Fruit fly (Drosophila melanogaster) whole organism, embryonic: ENCODE results near the gene Uch-L5R.

Experiments used
- ATbp ChIP-seq: fragments of 200-800 bp; sonication (Bioruptor generic); optimal IDR thresholded peaks from 2 replicates; lab custom pipeline; 2017; ENCODE audit warnings: missing biosample characterization, mild to moderate bottlenecking, missing genetic modification characterization, missing genetic modification reagents
- B-H2 ChIP-seq: fragments of 200-800 bp; sonication (Bioruptor generic); optimal IDR thresholded peaks from 2 replicates; lab custom pipeline; 2018; ENCODE audit warnings: missing biosample characterization, mild to moderate bottlenecking, missing genetic modification characterization
- Blimp-1 ChIP-seq: fragments of 200-800 bp; sonication (Bioruptor generic); optimal IDR thresholded peaks from 3 replicates; lab custom pipeline; 2018; ENCODE audit warnings: missing biosample characterization, missing genetic modification characterization, mild to moderate bottlenecking, moderate library complexity, missing genetic modification reagents
- CG11093 ChIP-seq: fragments of 200-800 bp; sonication (Bioruptor generic); IDR thresholded peaks from 3 replicates; pipeline ENCODE4 v1.3.6; 2022; ENCODE audit warnings: missing biosample characterization, missing genetic modification characterization
- CG12071 ChIP-seq: fragments of 200-800 bp; sonication (Bioruptor generic); optimal IDR thresholded peaks from 3 replicates; lab custom pipeline; 2018; ENCODE audit warnings: missing biosample characterization, mild to moderate bottlenecking, missing genetic modification characterization
- CG12659 ChIP-seq: fragments of 200-800 bp; sonication (Bioruptor generic); optimal IDR thresholded peaks from 3 replicates; lab custom pipeline; 2017; ENCODE audit warnings: mild to moderate bottlenecking, missing biosample characterization, missing genetic modification reagents, missing genetic modification characterization
- CG13424 ChIP-seq: fragments of 200-800 bp; sonication (Bioruptor generic); optimal IDR thresholded peaks from 2 replicates; lab custom pipeline; 2019; ENCODE audit warnings: missing biosample characterization, mild to moderate bottlenecking, missing genetic modification characterization, moderate library complexity
- CG14014 ChIP-seq: fragments of 200-800 bp; sonication (Bioruptor generic); IDR thresholded peaks from 2 replicates; pipeline ENCODE4 v1.3.6; 2022; ENCODE audit warnings: missing biosample characterization, missing genetic modification characterization
- CG14710 ChIP-seq: fragments of 200-800 bp; sonication (Bioruptor generic); optimal IDR thresholded peaks from 3 replicates; lab custom pipeline; 2019; ENCODE audit warnings: missing biosample characterization, mild to moderate bottlenecking, missing genetic modification characterization, moderate library complexity
- CG15073 ChIP-seq: fragments of 200-800 bp; sonication (Bioruptor generic); optimal IDR thresholded peaks from 2 replicates; lab custom pipeline; 2016; ENCODE audit warnings: missing biosample characterization, missing genetic modification characterization
- CG16779 ChIP-seq: fragments of 200-800 bp; sonication (Bioruptor generic); IDR thresholded peaks from 2 replicates; pipeline ENCODE4 v1.3.6; 2022; ENCODE audit warnings: missing biosample characterization, missing genetic modification characterization
- CG17568 ChIP-seq: fragments of 200-800 bp; sonication (Bioruptor generic); optimal IDR thresholded peaks from 2 replicates; lab custom pipeline; 2018; ENCODE audit warnings: missing biosample characterization, mild to moderate bottlenecking, missing genetic modification characterization, moderate library complexity
- CG2678 ChIP-seq: fragments of 200-800 bp; sonication (Bioruptor generic); optimal IDR thresholded peaks from 3 replicates; lab custom pipeline; 2019; ENCODE audit warnings: missing biosample characterization, mild to moderate bottlenecking, missing genetic modification characterization, moderate library complexity
- CG33213 ChIP-seq: fragments of 200-800 bp; sonication (Bioruptor generic); optimal IDR thresholded peaks from 3 replicates; lab custom pipeline; 2016; ENCODE audit warnings: missing biosample characterization, missing genetic modification characterization
- CG3838 ChIP-seq: fragments of 200-800 bp; sonication (Bioruptor generic); optimal IDR thresholded peaks from 3 replicates; lab custom pipeline; 2016; ENCODE audit warnings: missing biosample characterization, missing genetic modification characterization
- CG4282 ChIP-seq: fragments of 200-800 bp; sonication (Bioruptor generic); optimal IDR thresholded peaks from 2 replicates; lab custom pipeline; 2016; ENCODE audit warnings: missing biosample characterization, missing genetic modification characterization
- CG7357 ChIP-seq: fragments of 200-800 bp; sonication (Bioruptor generic); IDR thresholded peaks from 3 replicates; pipeline ENCODE4 v1.3.6; 2022; ENCODE audit warnings: missing biosample characterization, missing genetic modification characterization
- CG8765 ChIP-seq: fragments of 200-800 bp; sonication (Bioruptor generic); IDR thresholded peaks from 2 replicates; pipeline ENCODE4 v1.3.6; 2022; ENCODE audit warnings: missing biosample characterization, missing genetic modification characterization
- CG8924 ChIP-seq: fragments of 200-800 bp; optimal IDR thresholded peaks from 3 replicates; lab custom pipeline; 2019; ENCODE audit warnings: missing biosample characterization, mild to moderate bottlenecking, missing genetic modification characterization, moderate library complexity
- CG8944 ChIP-seq: fragments of 200-800 bp; sonication (Bioruptor generic); optimal IDR thresholded peaks from 3 replicates; lab custom pipeline; 2016; ENCODE audit warnings: missing biosample characterization, missing genetic modification characterization
- CG9817 ChIP-seq: fragments of 200-800 bp; sonication (Bioruptor generic); optimal IDR thresholded peaks from 2 replicates; lab custom pipeline; 2018; ENCODE audit warnings: missing biosample characterization, mild to moderate bottlenecking, missing genetic modification characterization, moderate library complexity
- CHES-1-like ChIP-seq: fragments of 200-800 bp; sonication (Bioruptor generic); optimal IDR thresholded peaks from 2 replicates; lab custom pipeline; 2016; ENCODE audit warnings: missing biosample characterization, missing genetic modification characterization
- Drgx ChIP-seq: fragments of 200-800 bp; sonication (Bioruptor generic); IDR thresholded peaks from 2 replicates; pipeline ENCODE4 v1.3.6; 2022; ENCODE audit warnings: missing biosample characterization, missing genetic modification characterization
- Fer3 ChIP-seq: fragments of 200-800 bp; sonication (Bioruptor generic); optimal IDR thresholded peaks from 2 replicates; lab custom pipeline; 2018; ENCODE audit warnings: missing biosample characterization, mild to moderate bottlenecking, missing genetic modification characterization, moderate library complexity
- Hand ChIP-seq: fragments of 200-800 bp; sonication (Bioruptor generic); optimal IDR thresholded peaks from 2 replicates; lab custom pipeline; 2017; ENCODE audit warnings: mild to moderate bottlenecking, missing biosample characterization, missing genetic modification reagents, missing genetic modification characterization
- Hmr ChIP-seq: fragments of 200-800 bp; sonication (Bioruptor generic); optimal IDR thresholded peaks from 3 replicates; lab custom pipeline; 2017; ENCODE audit warnings: mild to moderate bottlenecking, missing biosample characterization, missing genetic modification reagents, missing genetic modification characterization
- Lpt ChIP-seq: fragments of >200 bp; optimal IDR thresholded peaks from 2 replicates; lab custom pipeline; 2018; ENCODE audit warnings: missing biosample characterization, missing genetic modification characterization
- Oli ChIP-seq: fragments of 200-800 bp; sonication (Bioruptor generic); optimal IDR thresholded peaks from 2 replicates; lab custom pipeline; 2018; ENCODE audit warnings: missing biosample characterization, mild to moderate bottlenecking, missing genetic modification characterization, moderate library complexity
- Pdp1 ChIP-seq, 2 experiments: fragments of 200-800 bp; sonication (Bioruptor generic); optimal IDR thresholded peaks; 3 replicates each; lab custom pipeline; 2016; ENCODE audit warnings: missing biosample characterization in 2 of 2, missing genetic modification characterization in 2 of 2, mild to moderate bottlenecking in 1 of 2, moderate library complexity in 1 of 2
- Xbp1 ChIP-seq: fragments of 200-800 bp; sonication (Bioruptor generic); optimal IDR thresholded peaks from 3 replicates; lab custom pipeline; 2016; ENCODE audit warnings: missing biosample characterization, mild to moderate bottlenecking, missing genetic modification characterization
- YL-1 ChIP-seq: fragments of 200-800 bp; sonication (Bioruptor generic); optimal IDR thresholded peaks from 3 replicates; lab custom pipeline; 2017; ENCODE audit warnings: missing biosample characterization, mild to moderate bottlenecking, missing genetic modification characterization
- chif ChIP-seq, 2 experiments: fragments of 200-800 bp; sonication (Bioruptor generic); optimal IDR thresholded peaks; 3 replicates each; lab custom pipeline; 2016; ENCODE audit warnings: missing biosample characterization in 2 of 2, missing genetic modification characterization in 2 of 2
- chinmo ChIP-seq: fragments of 200-800 bp; sonication (Bioruptor generic); IDR thresholded peaks from 4 replicates; pipeline ENCODE4 v1.3.6; 2022; ENCODE audit warnings: missing biosample characterization, missing genetic modification characterization; ENCODE audit not compliant: partially characterized antibody
- croc ChIP-seq: fragments of 200-800 bp; sonication (Bioruptor generic); conservative IDR thresholded peaks from 3 replicates; pipeline ENCODE4 v1.3.6; 2022; ENCODE audit warnings: missing biosample characterization, missing genetic modification characterization
- cwo ChIP-seq: fragments of 200-800 bp; sonication (Bioruptor generic); optimal IDR thresholded peaks from 3 replicates; lab custom pipeline; 2017; ENCODE audit warnings: missing biosample characterization, missing genetic modification characterization, mild to moderate bottlenecking, moderate library complexity, missing genetic modification reagents
- dmrt11E ChIP-seq: fragments of 200-800 bp; sonication (Bioruptor generic); optimal IDR thresholded peaks from 3 replicates; lab custom pipeline; 2018; ENCODE audit warnings: missing biosample characterization, mild to moderate bottlenecking, missing genetic modification characterization, moderate library complexity
- dpn ChIP-seq, 2 experiments: fragments of 200-800 bp; sonication (Bioruptor generic); optimal IDR thresholded peaks; 3 replicates each; lab custom pipeline; 2016; ENCODE audit warnings: missing biosample characterization in 2 of 2, missing genetic modification characterization in 2 of 2
- fd102C ChIP-seq: fragments of 200-800 bp; sonication (Bioruptor generic); optimal IDR thresholded peaks from 2 replicates; lab custom pipeline; 2018; ENCODE audit warnings: missing biosample characterization, mild to moderate bottlenecking, missing genetic modification characterization, moderate library complexity
- fd3F ChIP-seq: fragments of 200-800 bp; sonication (Bioruptor generic); optimal IDR thresholded peaks from 2 replicates; lab custom pipeline; 2018; ENCODE audit warnings: missing biosample characterization, mild to moderate bottlenecking, missing genetic modification characterization, moderate library complexity
- gfzf ChIP-seq: fragments of 200-800 bp; sonication (Bioruptor generic); optimal IDR thresholded peaks from 2 replicates; lab custom pipeline; 2016; ENCODE audit warnings: missing biosample characterization, mild to moderate bottlenecking, missing genetic modification characterization, moderate library complexity
- gro ChIP-seq: fragments of 200-800 bp; sonication (Bioruptor generic); optimal IDR thresholded peaks from 2 replicates; lab custom pipeline; 2016; ENCODE audit warnings: missing biosample characterization, missing genetic modification characterization
- jigr1 ChIP-seq: fragments of 200-800 bp; sonication (Bioruptor generic); IDR thresholded peaks from 3 replicates; pipeline ENCODE4 v1.3.6; 2022; ENCODE audit warnings: missing biosample characterization, missing genetic modification characterization
- kay ChIP-seq: fragments of 200-800 bp; sonication (Bioruptor generic); optimal IDR thresholded peaks from 2 replicates; lab custom pipeline; 2016; ENCODE audit warnings: missing biosample characterization, missing genetic modification characterization
- lmd ChIP-seq: fragments of 200-800 bp; sonication (Bioruptor generic); IDR thresholded peaks from 2 replicates; pipeline ENCODE4 v1.3.6; 2022; ENCODE audit warnings: missing biosample characterization, missing genetic modification characterization
- org-1 ChIP-seq: fragments of 200-800 bp; sonication (Bioruptor generic); optimal IDR thresholded peaks from 2 replicates; lab custom pipeline; 2017; ENCODE audit warnings: missing biosample characterization, missing genetic modification characterization
- row ChIP-seq: fragments of 200-800 bp; sonication (Bioruptor generic); IDR thresholded peaks from 3 replicates; pipeline ENCODE4 v1.3.6; 2022; ENCODE audit warnings: missing biosample characterization, missing genetic modification characterization
- tap ChIP-seq: fragments of 200-800 bp; optimal IDR thresholded peaks from 3 replicates; lab custom pipeline; 2019; ENCODE audit warnings: missing biosample characterization, mild to moderate bottlenecking, missing genetic modification characterization, moderate library complexity
- tio ChIP-seq: fragments of 200-800 bp; sonication (Bioruptor generic); optimal IDR thresholded peaks from 2 replicates; lab custom pipeline; 2017; ENCODE audit warnings: missing biosample characterization, missing genetic modification characterization, inconsistent platforms
- tx ChIP-seq: fragments of 200-800 bp; sonication (Bioruptor generic); optimal IDR thresholded peaks from 2 replicates; lab custom pipeline; 2016; ENCODE audit warnings: missing biosample characterization, missing genetic modification characterization
- zen2 ChIP-seq: fragments of 200-800 bp; sonication (Bioruptor generic); IDR thresholded peaks from 3 replicates; pipeline ENCODE4 v1.3.6; 2022; ENCODE audit warnings: missing biosample characterization, missing genetic modification characterization; ENCODE audit not compliant: partially characterized antibody
- zf30C ChIP-seq: fragments of 200-800 bp; sonication (Bioruptor generic); optimal IDR thresholded peaks from 3 replicates; lab custom pipeline; 2018; ENCODE audit warnings: missing biosample characterization, mild to moderate bottlenecking, missing genetic modification characterization

Gene Uch-L5R

dm6 chrX:12073637-12074036 lies 17.2 kb upstream of the Uch-L5R start (continued):
- no peak for TF ChIP-seq CG4282 (GFP tag; lab: Kevin White, UChicago)
- no peak for TF ChIP-seq CG7357 (GFP tag; lab: Robert Waterston, UW)
- no peak for TF ChIP-seq YL-1 (GFP tag; lab: Kevin White, UChicago)
- TF ChIP-seq jigr1 = no peak
- TF ChIP-seq Blimp-1 (GFP tag; lab: Kevin White, UChicago) = peak; percentile 35
- no peak for TF ChIP-seq tio (GFP tag; lab: Kevin White, UChicago)
- no peak for TF ChIP-seq chinmo
- no peak for TF ChIP-seq CG16779 (GFP tag; lab: Robert Waterston, UW)
- TF ChIP-seq Xbp1 = peak; percentile 3
- TF ChIP-seq row (GFP tag; lab: Robert Waterston, UW) = peak; percentile 59
- TF ChIP-seq dpn (GFP tag; optimal IDR thresholded peaks at IDR 0.05; lab: Kevin White, UChicago) = no peak
- peak; percentile 44 for TF ChIP-seq Hand (GFP tag; lab: Kevin White, UChicago)
- no peak for TF ChIP-seq zen2 (GFP tag; lab: Robert Waterston, UW)
- peak; percentile 51 for TF ChIP-seq CG8924 (tag; lab: Kevin White, UChicago)
- no peak for TF ChIP-seq CHES-1-like
- TF ChIP-seq gro = no peak
- no peak for TF ChIP-seq Drgx
- TF ChIP-seq CG33213 (GFP tag; lab: Kevin White, UChicago) = no peak
- peak; percentile 22 for TF ChIP-seq ATbp
- no peak for TF ChIP-seq fd102C
- TF ChIP-seq CG15073 (GFP tag; lab: Kevin White, UChicago) = no peak
- TF ChIP-seq Oli = peak; percentile 23
- no peak for TF ChIP-seq CG3838 (GFP tag; lab: Kevin White, UChicago)
- TF ChIP-seq CG13424 (tag; lab: Kevin White, UChicago) = peak; percentile 48
- no peak for TF ChIP-seq tx (GFP tag; lab: Kevin White, UChicago)
- TF ChIP-seq CG8765 = no peak
- peak; percentile 45 for TF ChIP-seq Hmr
- TF ChIP-seq lmd (GFP tag; lab: Robert Waterston, UW) = peak; percentile 9; the same call in 1 of the 2 replicates
- TF ChIP-seq cwo = peak; percentile 42
- no peak for TF ChIP-seq CG8944 (GFP tag; lab: Kevin White, UChicago)
- no peak for TF ChIP-seq croc (GFP tag; lab: Robert Waterston, UW)
- peak; percentile 75 for TF ChIP-seq CG2678 (tag; lab: Kevin White, UChicago)
- TF ChIP-seq kay (GFP tag; lab: Kevin White, UChicago) = no peak
- no peak for TF ChIP-seq B-H2
- TF ChIP-seq gfzf (GFP tag; lab: Kevin White, UChicago) = no peak
- TF ChIP-seq CG17568 (GFP tag; lab: Kevin White, UChicago) = no peak
- no peak for TF ChIP-seq CG14014 (GFP tag; lab: Robert Waterston, UW)
- TF ChIP-seq dmrt11E (tag; lab: Kevin White, UChicago) = no peak
- TF ChIP-seq CG12659 (GFP tag; lab: Kevin White, UChicago) = no peak
- no peak for TF ChIP-seq chif (GFP tag; optimal IDR thresholded peaks at IDR 0.05; lab: Kevin White, UChicago)
- TF ChIP-seq CG14710 (tag; lab: Kevin White, UChicago) = no peak
- TF ChIP-seq CG9817 (tag; lab: Kevin White, UChicago) = peak; percentile 20
- peak; percentile 28 for TF ChIP-seq CG12071 (GFP tag; lab: Kevin White, UChicago)
- TF ChIP-seq tap (tag; lab: Kevin White, UChicago) = peak; percentile 13
- peak; percentile 6 for TF ChIP-seq Fer3 (tag; lab: Kevin White, UChicago)
- TF ChIP-seq Lpt (GFP tag; lab: Kevin White, UChicago) = no peak
- TF ChIP-seq org-1 (GFP tag; lab: Kevin White, UChicago) = peak; percentile 2
- 0 out of 3 replicates have a peak, but pooled peaks have one; percentile 13 for TF ChIP-seq CG11093 (GFP tag; lab: Robert Waterston, UW)
- TF ChIP-seq zf30C (GFP tag; lab: Kevin White, UChicago) = no peak
- TF ChIP-seq fd3F (GFP tag; lab: Kevin White, UChicago) = no peak
- peak in 1 of 2 experiments; percentile 47 for TF ChIP-seq Pdp1 (GFP tag; optimal IDR thresholded peaks at IDR 0.05; lab: Kevin White, UChicago)
